Fruit fly (Drosophila melanogaster) Kc167 (cell line): ENCODE results near the gene CG32075.

Experiments used
- Myc ChIP-seq: fragments of >200 bp; optimal IDR thresholded peaks from 2 replicates; lab custom pipeline; 2017; ENCODE audit warnings: missing external identifiers
- Sin3A ChIP-seq: fragments of >200 bp; optimal IDR thresholded peaks from 2 replicates; lab custom pipeline; 2018; ENCODE audit warnings: missing external identifiers
- h ChIP-seq: fragments of >200 bp; optimal IDR thresholded peaks from 3 replicates; lab custom pipeline; 2018; ENCODE audit warnings: missing external identifiers
- insv ChIP-seq: fragments of >200 bp; optimal IDR thresholded peaks from 3 replicates; lab custom pipeline; 2018; ENCODE audit warnings: missing external identifiers
- psq ChIP-seq: fragments of >200 bp; optimal IDR thresholded peaks from 2 replicates; lab custom pipeline; 2017; ENCODE audit warnings: missing external identifiers
- ttk ChIP-seq: sonication (Bioruptor generic); optimal IDR thresholded peaks from 2 replicates; lab custom pipeline; 2017; ENCODE audit warnings: missing external identifiers

The CG32075 gene

dm6 chr3L:11064689-11065088 is at the start of gene CG32075, which contains the start of the genes CG45101 and SuUR:
TSS of gene CG32075 (minus strand) at chr3L:11064941.
TSS of gene CG45101 (plus strand) at chr3L:11064991.
TSS of gene SuUR (plus strand) at chr3L:11064991.
- TF ChIP-seq ttk (lab: Kevin White, UChicago) (no peak), psq (no peak), Sin3A (lab: Kevin White, UChicago) (no peak), insv (lab: Kevin White, UChicago) (no peak), Myc (lab: Kevin White, UChicago) (no peak), h (lab: Kevin White, UChicago) (no peak)

- TF ChIP-seq h (lab: Kevin White, UChicago) (no peak), insv (lab: Kevin White, UChicago) (no peak), psq (no peak), Myc (lab: Kevin White, UChicago) (no peak), Sin3A (lab: Kevin White, UChicago) (no peak), ttk (lab: Kevin White, UChicago) (no peak)
Observed at dm6 chr3L:11113198-11114197, 48.8 kb upstream of the CG32075 start, which contains the start of gene Sod1. TSS of gene Sod1 (minus strand) at chr3L:11113740.

dm6 chr3L:11112427-11112826 is 47.7 kb upstream of the CG32075 start:
- TF ChIP-seq Myc (lab: Kevin White, UChicago) (no peak), insv (lab: Kevin White, UChicago) (no peak), Sin3A (lab: Kevin White, UChicago) (no peak), ttk (lab: Kevin White, UChicago) (no peak), h (lab: Kevin White, UChicago) (no peak), psq (no peak)

- TF ChIP-seq insv (lab: Kevin White, UChicago) (no peak), Myc (lab: Kevin White, UChicago) (no peak), h (lab: Kevin White, UChicago) (no peak), Sin3A (lab: Kevin White, UChicago) (no peak), psq (no peak), ttk (lab: Kevin White, UChicago) (no peak)
Observed at dm6 chr3L:11109454-11109853, 44.7 kb upstream of the CG32075 start, which contains the start of the genes CG34012 and emei. TSS of gene CG34012 (minus strand) at chr3L:11109505. TSS of gene emei (plus strand) at chr3L:11109690.

- no peak for TF ChIP-seq Myc (lab: Kevin White, UChicago)
- TF ChIP-seq psq = no peak
- TF ChIP-seq insv (lab: Kevin White, UChicago) = no peak
- no peak for TF ChIP-seq ttk (lab: Kevin White, UChicago)
- TF ChIP-seq h (lab: Kevin White, UChicago) = no peak
- no peak for TF ChIP-seq Sin3A (lab: Kevin White, UChicago)
Observed at dm6 chr3L:11107935-11108334, 43.2 kb upstream of the CG32075 start, which contains the start of gene CG12522. TSS of gene CG12522 (plus strand) at chr3L:11108235.

- TF ChIP-seq h (lab: Kevin White, UChicago) = no peak
- TF ChIP-seq Myc (lab: Kevin White, UChicago) = no peak
- no peak for TF ChIP-seq insv (lab: Kevin White, UChicago)
- TF ChIP-seq psq = no peak
- no peak for TF ChIP-seq Sin3A (lab: Kevin White, UChicago)
Observed at dm6 chr3L:11107432-11107831, 42.7 kb upstream of the CG32075 start, which contains the start of gene CG32073. TSS of gene CG32073 (minus strand) at chr3L:11107582.

dm6 chr3L:11103773-11104172 is 39.0 kb upstream of the CG32075 start, which contains the start of gene CG32071:
TSS of gene CG32071 (minus strand) at chr3L:11103873.
- TF ChIP-seq Sin3A (lab: Kevin White, UChicago) (no peak), psq (no peak), Myc (lab: Kevin White, UChicago) (no peak), insv (lab: Kevin White, UChicago) (no peak), h (lab: Kevin White, UChicago) (no peak), ttk (lab: Kevin White, UChicago) (no peak)

dm6 chr3L:11102930-11103329 is 38.2 kb upstream of the CG32075 start, which contains the start of gene Elo68alpha:
TSS of gene Elo68alpha (minus strand) at chr3L:11103030.
- TF ChIP-seq Myc (lab: Kevin White, UChicago) (no peak), ttk (lab: Kevin White, UChicago) (no peak), psq (no peak), h (lab: Kevin White, UChicago) (no peak), insv (lab: Kevin White, UChicago) (no peak), Sin3A (lab: Kevin White, UChicago) (no peak)

dm6 chr3L:11101598-11101997 is 36.9 kb upstream of the CG32075 start, which contains the start of gene Elo68beta:
TSS of gene Elo68beta (minus strand) at chr3L:11101698.
- TF ChIP-seq Myc (lab: Kevin White, UChicago) (no peak), psq (no peak), insv (lab: Kevin White, UChicago) (no peak), h (lab: Kevin White, UChicago) (no peak), ttk (lab: Kevin White, UChicago) (no peak), Sin3A (lab: Kevin White, UChicago) (no peak)

- TF ChIP-seq Myc (lab: Kevin White, UChicago) (no peak), psq (no peak), h (lab: Kevin White, UChicago) (no peak), Sin3A (lab: Kevin White, UChicago) (no peak), insv (lab: Kevin White, UChicago) (no peak), ttk (lab: Kevin White, UChicago) (no peak)
Observed at dm6 chr3L:11097982-11098663, 33.4 kb upstream of the CG32075 start, which contains the start of the genes Irbp18 and APP-BP1. TSS of gene Irbp18 (minus strand) at chr3L:11098186. TSS of gene APP-BP1 (plus strand) at chr3L:11098412.
